Worm (Caenorhabditis elegans) whole organism, L2 larva: ENCODE data around the gene T28H11.8.

Experiments used
- ama-1 ChIP-seq: fragments of 150-350 bp; optimal IDR thresholded peaks from 2 replicates; lab custom pipeline; 2018; ENCODE audit warnings: inconsistent platforms
- elt-1 ChIP-seq: fragments of 150-350 bp; optimal IDR thresholded peaks from 2 replicates; lab custom pipeline; 2014; ENCODE audit warnings: missing biosample characterization, missing genetic modification characterization
- elt-3 ChIP-seq: sonication (generic microtip); optimal IDR thresholded peaks from 2 replicates; lab custom pipeline; 2017; ENCODE audit warnings: missing biosample characterization, missing genetic modification characterization
- lin-11 ChIP-seq: fragments of 150-350 bp; sonication (generic microtip); optimal IDR thresholded peaks from 2 replicates; lab custom pipeline; 2014; ENCODE audit warnings: missing biosample characterization, missing genetic modification characterization, inconsistent platforms, mixed read lengths
- lin-39 ChIP-seq: fragments of 150-350 bp; optimal IDR thresholded peaks from 2 replicates; lab custom pipeline; 2014; ENCODE audit warnings: missing biosample characterization, missing genetic modification reagents, missing genetic modification characterization
- mab-5 ChIP-seq: fragments of 150-350 bp; optimal IDR thresholded peaks from 2 replicates; lab custom pipeline; 2014; ENCODE audit warnings: missing biosample characterization, missing genetic modification characterization
- mdl-1 ChIP-seq, 2 experiments: fragments of 150-350 bp in 1 of 2; sonication (generic microtip) in 1 of 2; optimal IDR thresholded peaks; 2 replicates each; lab custom pipeline; 2017; ENCODE audit warnings: missing biosample characterization in 2 of 2, missing genetic modification characterization in 2 of 2
- nhr-12 ChIP-seq: fragments of 150-350 bp; optimal IDR thresholded peaks from 2 replicates; lab custom pipeline; 2014; ENCODE audit warnings: missing biosample characterization, missing genetic modification characterization
- nhr-237 ChIP-seq: fragments of 150-350 bp; optimal IDR thresholded peaks from 2 replicates; lab custom pipeline; 2014; ENCODE audit warnings: missing biosample characterization, missing genetic modification characterization
- sem-4 ChIP-seq: fragments of 150-350 bp; optimal IDR thresholded peaks from 2 replicates; lab custom pipeline; 2014; ENCODE audit warnings: missing biosample characterization, missing genetic modification reagents, missing genetic modification characterization
- skn-1 ChIP-seq: sonication (generic microtip); optimal IDR thresholded peaks from 2 replicates; lab custom pipeline; 2017; ENCODE audit warnings: missing biosample characterization, missing genetic modification characterization
- snpc-4 ChIP-seq: fragments of 150-350 bp; optimal IDR thresholded peaks from 2 replicates; lab custom pipeline; 2014; ENCODE audit warnings: missing biosample characterization, missing genetic modification characterization
- ztf-11 ChIP-seq: sonication (generic microtip); optimal IDR thresholded peaks from 2 replicates; lab custom pipeline; 2017; ENCODE audit warnings: missing biosample characterization, missing genetic modification characterization

DNA sequence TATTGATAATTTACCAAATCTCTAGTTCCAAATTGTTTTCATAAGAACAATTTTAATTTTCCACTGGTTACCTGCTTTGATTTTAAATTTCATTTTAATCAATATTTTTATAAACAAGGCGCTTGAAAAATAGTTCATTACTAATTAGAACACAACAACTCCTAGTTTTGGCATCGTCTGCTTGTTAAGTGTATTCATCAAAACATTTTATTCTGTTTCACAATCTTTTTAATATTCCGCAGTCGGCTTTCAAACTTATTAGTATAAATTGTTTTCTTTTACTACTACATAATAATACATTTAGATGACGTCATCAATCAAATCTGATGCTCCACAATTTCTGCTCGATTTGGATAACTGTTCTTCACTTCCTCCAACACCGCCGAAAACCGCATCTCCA is 18.0 kb downstream of the T28H11.8 start, which contains the start of gene pes-1:
- TF ChIP-seq elt-1 (tag; lab: Kevin White, UChicago) (no peak), mdl-1 (tag; optimal IDR thresholded peaks at IDR 0.05; lab: Kevin White, UChicago) (no peak), ztf-11 (tag; lab: Kevin White, UChicago) (no peak), nhr-237 (no peak), elt-3 (no peak), ama-1 (lab: Kevin White, UChicago) (no peak), lin-11 (no peak), lin-39 (tag; lab: Kevin White, UChicago) (no peak), nhr-12 (tag; lab: Kevin White, UChicago) (no peak), mab-5 (no peak), sem-4 (no peak), skn-1 (tag; lab: Kevin White, UChicago) (no peak), snpc-4 (tag; lab: Kevin White, UChicago) (no peak)
